Worm (Caenorhabditis elegans): Measurements from ENCODE around the gene T14B4.1.

T14B4.1 gene

ce11 chrII:6736604-6737003 is at the start of gene T14B4.1:
TSS of gene T14B4.1 (plus strand) at chrII:6736904.
- TF ChIP-seq nhr-6 (tag; optimal IDR thresholded peaks at IDR 0.05) (no peak), nhr-12 (tag; optimal IDR thresholded peaks at IDR 0.05) (no peak), fos-1 (tag; optimal IDR thresholded peaks at IDR 0.05) (no peak), elt-1 (tag; optimal IDR thresholded peaks at IDR 0.05) (no peak), crh-2 (tag; optimal IDR thresholded peaks at IDR 0.05) (no peak), lsy-2 (tag; optimal IDR thresholded peaks at IDR 0.05) (no peak), mdl-1 (tag; optimal IDR thresholded peaks at IDR 0.05) (no peak), F13H6.1 (tag; optimal IDR thresholded peaks at IDR 0.05) (no peak)

ce11 chrII:6689088-6689487 is 47.6 kb upstream of the T14B4.1 start:
- TF ChIP-seq blmp-1 (tag; optimal IDR thresholded peaks at IDR 0.05; ENCODE audit: insufficient read depth): no peak
- TF ChIP-seq C34F6.9 (tag; optimal IDR thresholded peaks at IDR 0.05): peak; percentile 70
- peak; percentile 9 for TF ChIP-seq nhr-21 (tag; optimal IDR thresholded peaks at IDR 0.05)
- peak in 1 of 2 experiments; percentile 42 for TF ChIP-seq lsy-2 (tag; optimal IDR thresholded peaks at IDR 0.05)
- peak; percentile 26 for TF ChIP-seq crh-2 (tag; optimal IDR thresholded peaks at IDR 0.05)
- no peak for TF ChIP-seq peb-1 (tag; optimal IDR thresholded peaks at IDR 0.05)
- peak; percentile 35 for TF ChIP-seq sma-9 (GFP tag; optimal IDR thresholded peaks at IDR 0.05)
- TF ChIP-seq sma-9 (tag; optimal IDR thresholded peaks at IDR 0.05): no peak

ce11 chrII:6695388-6695787 is 41.3 kb upstream of the T14B4.1 start, which contains the start of gene C18H9.5:
TSS of gene C18H9.5 (minus strand) at chrII:6695566.
- TF ChIP-seq skn-1 (tag; optimal IDR thresholded peaks at IDR 0.05) (no peak), nhr-10 (tag; optimal IDR thresholded peaks at IDR 0.05) (no peak), ztf-4 (tag; optimal IDR thresholded peaks at IDR 0.05) (no peak), sma-9 (GFP tag; optimal IDR thresholded peaks at IDR 0.05) (peak; percentile 52), sma-9 (tag; optimal IDR thresholded peaks at IDR 0.05) (no peak)

- TF ChIP-seq nhr-129 (tag; optimal IDR thresholded peaks at IDR 0.05): no peak
These were observed 37.9 kb upstream of the T14B4.1 start, which contains the start of gene C18H9.1 for ce11 chrII:6698784-6699183. TSS of gene C18H9.1 (plus strand) at chrII:6699084.

- TF ChIP-seq mbf-1 (tag; optimal IDR thresholded peaks at IDR 0.05): no peak
- no peak for TF ChIP-seq nhr-23 (tag; optimal IDR thresholded peaks at IDR 0.05)
- no peak for TF ChIP-seq elt-3 (tag; optimal IDR thresholded peaks at IDR 0.05)
- no peak for TF ChIP-seq R02D3.7 (tag; optimal IDR thresholded peaks at IDR 0.05)
- TF ChIP-seq peb-1 (tag; optimal IDR thresholded peaks at IDR 0.05): no peak
- no peak for TF ChIP-seq elt-1 (tag; optimal IDR thresholded peaks at IDR 0.05)
- peak; percentile 4 for TF ChIP-seq skn-1 (tag; optimal IDR thresholded peaks at IDR 0.05)
- TF ChIP-seq ZK546.5 (tag; optimal IDR thresholded peaks at IDR 0.05): no peak
- TF ChIP-seq lin-39 (tag; optimal IDR thresholded peaks at IDR 0.05): no peak
- TF ChIP-seq mdl-1 (tag; optimal IDR thresholded peaks at IDR 0.05): no peak
- no peak for TF ChIP-seq nhr-10 (tag; optimal IDR thresholded peaks at IDR 0.05)
- no peak for TF ChIP-seq nhr-6 (tag; optimal IDR thresholded peaks at IDR 0.05)
- no peak for TF ChIP-seq F13H6.1 (tag; optimal IDR thresholded peaks at IDR 0.05)
- no peak for TF ChIP-seq ceh-16 (tag; optimal IDR thresholded peaks at IDR 0.05)
- no peak for TF ChIP-seq ceh-82 (tag; optimal IDR thresholded peaks at IDR 0.05)
- TF ChIP-seq nhr-21 (tag; optimal IDR thresholded peaks at IDR 0.05): no peak
- no peak for TF ChIP-seq nhr-12 (tag; optimal IDR thresholded peaks at IDR 0.05)
- TF ChIP-seq unc-39 (tag; optimal IDR thresholded peaks at IDR 0.05): no peak
- TF ChIP-seq fos-1 (tag; optimal IDR thresholded peaks at IDR 0.05): peak; percentile 85
- TF ChIP-seq blmp-1 (tag; optimal IDR thresholded peaks at IDR 0.05; ENCODE audit: insufficient read depth): no peak
- no peak for TF ChIP-seq mab-5 (tag; optimal IDR thresholded peaks at IDR 0.05)
- peak; percentile 69 for TF ChIP-seq sma-9 (GFP tag; optimal IDR thresholded peaks at IDR 0.05)
- TF ChIP-seq sma-9 (tag; optimal IDR thresholded peaks at IDR 0.05): no peak
- TF ChIP-seq sma-3 (GFP tag; optimal IDR thresholded peaks at IDR 0.05): no peak
- TF ChIP-seq ama-1 (optimal IDR thresholded peaks at IDR 0.05): no peak
- TF ChIP-seq egl-27 (tag; optimal IDR thresholded peaks at IDR 0.05): no peak
- TF ChIP-seq crh-2 (tag; optimal IDR thresholded peaks at IDR 0.05): peak; percentile 14
- TF ChIP-seq alr-1 (tag; optimal IDR thresholded peaks at IDR 0.05): no peak
These were observed 35.2 kb upstream of the T14B4.1 start, which contains the start of gene C18H9.6 for ce11 chrII:6701497-6701896. TSS of gene C18H9.6 (minus strand) at chrII:6701625.

- TF ChIP-seq unc-55 (GFP tag; optimal IDR thresholded peaks at IDR 0.05) (peak; percentile 79), C34F6.9 (tag; optimal IDR thresholded peaks at IDR 0.05) (peak; percentile 36), nhr-12 (tag; optimal IDR thresholded peaks at IDR 0.05) (no peak), alr-1 (tag; optimal IDR thresholded peaks at IDR 0.05) (no peak), F13H6.1 (tag; optimal IDR thresholded peaks at IDR 0.05) (peak; percentile 42), lin-13 (GFP tag; optimal IDR thresholded peaks at IDR 0.05) (no peak), mab-5 (tag; optimal IDR thresholded peaks at IDR 0.05) (peak; percentile 59), nhr-25 (tag; optimal IDR thresholded peaks at IDR 0.05) (no peak), lsy-2 (tag; optimal IDR thresholded peaks at IDR 0.05) (peak in 1 of 2 experiments; percentile 42), nhr-129 (tag; optimal IDR thresholded peaks at IDR 0.05) (peak; percentile 66)
These were observed 31.0 kb upstream of the T14B4.1 start, which contains the start of gene rpy-1 for ce11 chrII:6705593-6706228. TSS of gene rpy-1 (minus strand) at chrII:6705643.
